Fruit fly (Drosophila melanogaster) whole organism, adult: Measurements from ENCODE around the gene chic.

ENCODE experiments used
- CG12768 ChIP-seq: fragments of 200-800 bp; sonication (Bioruptor generic); optimal IDR thresholded peaks from 2 replicates; lab custom pipeline; 2017; ENCODE audit warnings: missing biosample characterization, missing genetic modification characterization, mild to moderate bottlenecking, moderate library complexity, missing genetic modification reagents
- CG14711 ChIP-seq: fragments of 200-800 bp; sonication (Bioruptor generic); optimal IDR thresholded peaks from 2 replicates; lab custom pipeline; 2018; ENCODE audit warnings: missing biosample characterization, mild to moderate bottlenecking, missing genetic modification characterization, moderate library complexity
- CG1620 ChIP-seq: fragments of 200-800 bp; sonication (Bioruptor generic); optimal IDR thresholded peaks from 2 replicates; lab custom pipeline; 2016; ENCODE audit warnings: missing biosample characterization, missing genetic modification characterization
- CG33017 ChIP-seq: fragments of 200-800 bp; sonication (Bioruptor generic); optimal IDR thresholded peaks from 2 replicates; lab custom pipeline; 2018; ENCODE audit warnings: missing biosample characterization, mild to moderate bottlenecking, missing genetic modification characterization, moderate library complexity
- CG5204 ChIP-seq: fragments of 200-800 bp; sonication (Bioruptor generic); optimal IDR thresholded peaks from 2 replicates; lab custom pipeline; 2016; ENCODE audit warnings: missing biosample characterization, missing genetic modification characterization
- CG7045 ChIP-seq: fragments of 200-800 bp; sonication (Bioruptor generic); optimal IDR thresholded peaks from 2 replicates; lab custom pipeline; 2017; ENCODE audit warnings: missing biosample characterization, mild to moderate bottlenecking, missing genetic modification characterization
- CG7101 ChIP-seq: fragments of 200-800 bp; sonication (Bioruptor generic); optimal IDR thresholded peaks from 2 replicates; lab custom pipeline; 2018; ENCODE audit warnings: missing biosample characterization, mild to moderate bottlenecking, missing genetic modification characterization, moderate library complexity
- Clk ChIP-seq: fragments of 200-800 bp; sonication (Bioruptor generic); optimal IDR thresholded peaks from 2 replicates; lab custom pipeline; 2017; ENCODE audit warnings: missing biosample characterization, missing genetic modification characterization
- Crg-1 ChIP-seq: fragments of 200-800 bp; sonication (Bioruptor generic); optimal IDR thresholded peaks from 2 replicates; lab custom pipeline; 2016; ENCODE audit warnings: missing biosample characterization, missing genetic modification characterization
- Hr96 ChIP-seq: fragments of 200-800 bp; sonication (Bioruptor generic); optimal IDR thresholded peaks from 2 replicates; lab custom pipeline; 2016; ENCODE audit warnings: missing biosample characterization, missing genetic modification characterization
- Mnt ChIP-seq: fragments of 200-800 bp; sonication (Bioruptor generic); optimal IDR thresholded peaks from 2 replicates; lab custom pipeline; 2016; ENCODE audit warnings: missing biosample characterization, mild to moderate bottlenecking, missing genetic modification characterization
- bab1 ChIP-seq: fragments of 200-800 bp; sonication (Bioruptor generic); optimal IDR thresholded peaks from 3 replicates; lab custom pipeline; 2019; ENCODE audit warnings: missing biosample characterization, mild to moderate bottlenecking, missing genetic modification characterization, moderate library complexity
- cic ChIP-seq: fragments of 200-800 bp; sonication (Bioruptor generic); optimal IDR thresholded peaks from 2 replicates; lab custom pipeline; 2017; ENCODE audit warnings: missing biosample characterization, mild to moderate bottlenecking, missing genetic modification characterization, moderate library complexity
- cnc ChIP-seq, 2 experiments: fragments of >200 bp; optimal IDR thresholded peaks; 2 replicates each; lab custom pipeline; 2017
- kay ChIP-seq: fragments of 200-800 bp; sonication (Bioruptor generic); peaks from one replicate; lab custom pipeline; 2016; ENCODE audit warnings: missing biosample characterization, missing genetic modification characterization, borderline replicate concordance
- ovo ChIP-seq: fragments of 200-800 bp; sonication (Bioruptor generic); optimal IDR thresholded peaks from 2 replicates; lab custom pipeline; 2016; ENCODE audit warnings: missing biosample characterization, missing genetic modification characterization
- pad ChIP-seq: fragments of 200-800 bp; sonication (Bioruptor generic); optimal IDR thresholded peaks from 3 replicates; lab custom pipeline; 2017; ENCODE audit warnings: missing biosample characterization, missing genetic modification characterization, mild to moderate bottlenecking, moderate library complexity, missing genetic modification reagents
- tj ChIP-seq: fragments of 200-800 bp; sonication (Bioruptor generic); optimal IDR thresholded peaks from 3 replicates; lab custom pipeline; 2017; ENCODE audit warnings: missing biosample characterization, mild to moderate bottlenecking, missing genetic modification characterization, moderate library complexity
- toe ChIP-seq: fragments of 200-800 bp; sonication (Bioruptor generic); optimal IDR thresholded peaks from 2 replicates; lab custom pipeline; 2016; ENCODE audit warnings: missing biosample characterization, missing genetic modification characterization

The chic gene

dm6 chr2L:5927363-5927762 is 53.5 kb downstream of the chic start:
- no peak for TF ChIP-seq cnc (optimal IDR thresholded peaks at IDR 0.05; lab: Kevin White, UChicago)
- TF ChIP-seq pad: no peak
- TF ChIP-seq CG33017: no peak
- no peak for TF ChIP-seq Clk
- no peak for TF ChIP-seq CG7045 (GFP tag; lab: Kevin White, UChicago)
- no peak for TF ChIP-seq kay (GFP tag; lab: Kevin White, UChicago)
- TF ChIP-seq ovo (GFP tag; lab: Kevin White, UChicago): no peak
- TF ChIP-seq cic (GFP tag; lab: Kevin White, UChicago): no peak
- TF ChIP-seq CG12768 (GFP tag; lab: Kevin White, UChicago): no peak
- TF ChIP-seq CG1620 (GFP tag; lab: Kevin White, UChicago): no peak
- no peak for TF ChIP-seq tj (GFP tag; lab: Kevin White, UChicago)
- TF ChIP-seq CG14711: no peak
- no peak for TF ChIP-seq Mnt
- no peak for TF ChIP-seq CG5204 (GFP tag; lab: Kevin White, UChicago)

dm6 chr2L:5925637-5926036 is 55.2 kb downstream of the chic start, which contains the start of gene dsf:
Gene dsf, plus strand, starts transcription at chr2L:5925937.
- TF ChIP-seq pad (no peak), CG7101 (tag; lab: Kevin White, UChicago) (no peak), Crg-1 (GFP tag; lab: Kevin White, UChicago) (no peak), cnc (optimal IDR thresholded peaks at IDR 0.05; lab: Kevin White, UChicago) (no peak), CG5204 (GFP tag; lab: Kevin White, UChicago) (no peak), CG12768 (GFP tag; lab: Kevin White, UChicago) (no peak), Clk (no peak), bab1 (GFP tag; lab: Kevin White, UChicago) (no peak)

- TF ChIP-seq CG33017 (no peak), bab1 (GFP tag; lab: Kevin White, UChicago) (no peak), pad (no peak), CG12768 (GFP tag; lab: Kevin White, UChicago) (no peak), CG7045 (GFP tag; lab: Kevin White, UChicago) (no peak), Clk (no peak), toe (no peak), Hr96 (GFP tag; lab: Kevin White, UChicago) (no peak), CG1620 (GFP tag; lab: Kevin White, UChicago) (no peak), tj (GFP tag; lab: Kevin White, UChicago) (no peak), Crg-1 (GFP tag; lab: Kevin White, UChicago) (no peak), ovo (GFP tag; lab: Kevin White, UChicago) (no peak), CG5204 (GFP tag; lab: Kevin White, UChicago) (no peak)
These were observed 55.7 kb downstream of the chic start for dm6 chr2L:5925164-5925563.

- TF ChIP-seq CG7045 (GFP tag; lab: Kevin White, UChicago): no peak
- TF ChIP-seq Mnt: no peak
- TF ChIP-seq kay (GFP tag; lab: Kevin White, UChicago): no peak
These were observed 57.1 kb downstream of the chic start, which contains the start of gene CG9016 for dm6 chr2L:5923603-5924138. Gene CG9016, minus strand, starts transcription at chr2L:5923653.
